Fruit fly (Drosophila melanogaster) whole organism, wandering third instar larva: ENCODE measurements around the gene Rtnl1.
A peak's percentile ranks its signal among the peaks of the same experiment; 100 is the strongest.

ENCODE experiments used
- Abd-B ChIP-seq: fragments of >200 bp; optimal IDR thresholded peaks from 2 replicates; lab custom pipeline; 2017; ENCODE audit warnings: missing biosample characterization, missing genetic modification characterization
- CG32264 ChIP-seq: fragments of 200-800 bp; sonication (Bioruptor generic); optimal IDR thresholded peaks from 2 replicates; lab custom pipeline; 2016; ENCODE audit warnings: missing biosample characterization, missing genetic modification characterization
- CG9705 ChIP-seq: fragments of 200-800 bp; sonication (Bioruptor generic); optimal IDR thresholded peaks from 2 replicates; lab custom pipeline; 2018; ENCODE audit warnings: missing biosample characterization, mild to moderate bottlenecking, missing genetic modification characterization
- CrebA ChIP-seq: fragments of 200-800 bp; sonication (Bioruptor generic); optimal IDR thresholded peaks from 2 replicates; lab custom pipeline; 2016; ENCODE audit warnings: missing biosample characterization, mild to moderate bottlenecking, missing genetic modification characterization, borderline replicate concordance
- Dfd ChIP-seq: fragments of >200 bp; optimal IDR thresholded peaks from 2 replicates; lab custom pipeline; 2017; ENCODE audit warnings: missing biosample characterization, missing genetic modification characterization
- Dif ChIP-seq: fragments of 200-275, 200-300 bp; sonication (Bioruptor generic); optimal IDR thresholded peaks from 2 replicates; lab custom pipeline; 2018; ENCODE audit warnings: missing biosample characterization, missing genetic modification characterization; ENCODE audit not compliant: partially characterized antibody
- GATAd ChIP-seq: sonication (Bioruptor generic); optimal IDR thresholded peaks from 2 replicates; lab custom pipeline; 2016; ENCODE audit warnings: missing biosample characterization, missing genetic modification characterization
- HLH106 ChIP-seq: fragments of 200-800 bp; optimal IDR thresholded peaks from 3 replicates; lab custom pipeline; 2019; ENCODE audit warnings: missing biosample characterization, mild to moderate bottlenecking, missing genetic modification characterization, moderate library complexity
- Hnf4 ChIP-seq: fragments of 200-800 bp; sonication (Bioruptor generic); optimal IDR thresholded peaks from 2 replicates; lab custom pipeline; 2016; ENCODE audit warnings: missing biosample characterization, mild to moderate bottlenecking, missing genetic modification characterization
- Hr78 ChIP-seq: fragments of >200 bp; optimal IDR thresholded peaks from 2 replicates; lab custom pipeline; 2017; ENCODE audit warnings: missing biosample characterization, missing genetic modification characterization
- Hr83 ChIP-seq: fragments of 200-300 bp; sonication (Bioruptor generic); optimal IDR thresholded peaks from 2 replicates; lab custom pipeline; 2016; ENCODE audit warnings: missing biosample characterization, mild to moderate bottlenecking, missing genetic modification characterization, moderate library complexity; ENCODE audit not compliant: poor library complexity, severe bottlenecking
- Jra ChIP-seq: sonication (Bioruptor generic); optimal IDR thresholded peaks from 2 replicates; lab custom pipeline; 2016; ENCODE audit warnings: missing biosample characterization, missing genetic modification characterization
- Mio ChIP-seq: sonication (Bioruptor generic); optimal IDR thresholded peaks from 2 replicates; lab custom pipeline; 2016; ENCODE audit warnings: missing biosample characterization, missing genetic modification characterization
- Myc ChIP-seq: fragments of >200 bp; optimal IDR thresholded peaks from 2 replicates; lab custom pipeline; 2017
- N ChIP-seq: fragments of >200 bp; optimal IDR thresholded peaks from 2 replicates; lab custom pipeline; 2018; ENCODE audit warnings: missing biosample characterization, missing external identifiers, missing genetic modification characterization
- OdsH ChIP-seq: fragments of 200-800 bp; sonication (Bioruptor generic); optimal IDR thresholded peaks from 2 replicates; lab custom pipeline; 2016; ENCODE audit warnings: missing biosample characterization, mild to moderate bottlenecking, missing genetic modification characterization
- Rel ChIP-seq, 2 experiments: fragments of 200-800 bp; sonication (Bioruptor generic) in 1 of 2; optimal IDR thresholded peaks; 2 replicates in 1 of 2; 3 replicates in 1 of 2; lab custom pipeline; 2016 to 2019; ENCODE audit warnings: mild to moderate bottlenecking in 2 of 2, missing biosample characterization in 2 of 2, missing genetic modification characterization in 2 of 2, moderate library complexity in 1 of 2
- Sp1 ChIP-seq: fragments of 200-800 bp; sonication (Bioruptor generic); optimal IDR thresholded peaks from 3 replicates; lab custom pipeline; 2019; ENCODE audit warnings: missing biosample characterization, mild to moderate bottlenecking, missing genetic modification characterization, moderate library complexity
- Vsx2 ChIP-seq: fragments of 200-300, 225-300 bp; sonication (Bioruptor generic); optimal IDR thresholded peaks from 2 replicates; lab custom pipeline; 2018; ENCODE audit warnings: missing biosample characterization, missing genetic modification characterization; ENCODE audit not compliant: partially characterized antibody
- br ChIP-seq: fragments of 200-800 bp; sonication (Bioruptor generic); optimal IDR thresholded peaks from 2 replicates; lab custom pipeline; 2016; ENCODE audit warnings: missing biosample characterization, missing genetic modification characterization
- brk ChIP-seq: fragments of 200-800 bp; sonication (Bioruptor generic); optimal IDR thresholded peaks from 2 replicates; lab custom pipeline; 2016; ENCODE audit warnings: missing biosample characterization, mild to moderate bottlenecking, missing genetic modification characterization
- dl ChIP-seq, 2 experiments: fragments of 175-275, 200-275 bp in 1 of 2; fragments of 200-275 bp in 1 of 2; sonication (Bioruptor generic); optimal IDR thresholded peaks; lab custom pipeline; 2018; ENCODE audit warnings: mild to moderate bottlenecking in 2 of 2, missing biosample characterization in 2 of 2, missing genetic modification characterization in 2 of 2, moderate library complexity in 2 of 2; ENCODE audit not compliant: partially characterized antibody in 2 of 2, insufficient read depth in 1 of 2
- dmrt93B ChIP-seq: fragments of 200-800 bp; sonication (Bioruptor generic); optimal IDR thresholded peaks from 2 replicates; lab custom pipeline; 2018; ENCODE audit warnings: missing biosample characterization, mild to moderate bottlenecking, missing genetic modification characterization
- dsf ChIP-seq: sonication (Bioruptor generic); optimal IDR thresholded peaks from 2 replicates; lab custom pipeline; 2016; ENCODE audit warnings: missing biosample characterization, missing genetic modification characterization, borderline replicate concordance
- ey ChIP-seq: fragments of 200-800 bp; sonication (Bioruptor generic); optimal IDR thresholded peaks from 2 replicates; lab custom pipeline; 2016; ENCODE audit warnings: missing biosample characterization, missing genetic modification characterization
- foxo ChIP-seq, 2 experiments: fragments of 200-800 bp; sonication (Bioruptor generic); optimal IDR thresholded peaks; 2 replicates in 1 of 2; 3 replicates in 1 of 2; lab custom pipeline; 2016 to 2017; ENCODE audit warnings: missing biosample characterization in 2 of 2, missing genetic modification characterization in 2 of 2
- fru ChIP-seq: fragments of 200-800 bp; sonication (Bioruptor generic); optimal IDR thresholded peaks from 3 replicates; lab custom pipeline; 2016; ENCODE audit warnings: missing biosample characterization, mild to moderate bottlenecking, missing genetic modification characterization
- h ChIP-seq: fragments of 200-800 bp; sonication (Bioruptor generic); optimal IDR thresholded peaks from 3 replicates; lab custom pipeline; 2016; ENCODE audit warnings: missing biosample characterization, mild to moderate bottlenecking, missing genetic modification characterization
- jim ChIP-seq: fragments of 175-275, 200-325 bp; sonication (Bioruptor generic); optimal IDR thresholded peaks from 2 replicates; lab custom pipeline; 2016; ENCODE audit warnings: missing biosample characterization, mild to moderate bottlenecking, missing genetic modification characterization
- lola ChIP-seq: fragments of >200 bp; optimal IDR thresholded peaks from 2 replicates; lab custom pipeline; 2017; ENCODE audit warnings: missing biosample characterization, missing genetic modification characterization
- pan ChIP-seq: fragments of >200 bp; optimal IDR thresholded peaks from 2 replicates; lab custom pipeline; 2017
- psq ChIP-seq: fragments of 200-800 bp; sonication (Bioruptor generic); optimal IDR thresholded peaks from 3 replicates; lab custom pipeline; 2017; ENCODE audit warnings: missing biosample characterization, mild to moderate bottlenecking, missing genetic modification characterization, moderate library complexity
- rgr ChIP-seq: fragments of 200-800 bp; sonication (Bioruptor generic); optimal IDR thresholded peaks from 3 replicates; lab custom pipeline; 2016; ENCODE audit warnings: missing biosample characterization, mild to moderate bottlenecking, missing genetic modification characterization
- sage ChIP-seq: fragments of 200-800 bp; sonication (Bioruptor generic); optimal IDR thresholded peaks from 2 replicates; lab custom pipeline; 2016; ENCODE audit warnings: missing biosample characterization, mild to moderate bottlenecking, missing genetic modification characterization
- sv ChIP-seq: fragments of 200-800 bp; sonication (Bioruptor generic); optimal IDR thresholded peaks from 3 replicates; lab custom pipeline; 2016; ENCODE audit warnings: missing biosample characterization, missing genetic modification characterization
- tai ChIP-seq: sonication (Bioruptor generic); optimal IDR thresholded peaks from 2 replicates; lab custom pipeline; 2016; ENCODE audit warnings: missing biosample characterization, missing genetic modification characterization
- usp ChIP-seq: fragments of >200 bp; optimal IDR thresholded peaks from 2 replicates; lab custom pipeline; 2017; ENCODE audit warnings: missing biosample characterization, missing genetic modification characterization
- woc ChIP-seq: sonication (Bioruptor generic); optimal IDR thresholded peaks from 2 replicates; lab custom pipeline; 2016; ENCODE audit warnings: missing biosample characterization, mild to moderate bottlenecking, missing genetic modification characterization

Gene Rtnl1

dm6 chr2L:5000287-5000871 lies 9.1 kb downstream of the Rtnl1 start (continued):
- TF ChIP-seq sv (GFP tag; lab: Kevin White, UChicago) (peak; percentile 64), jim (no peak), CrebA (GFP tag; lab: Kevin White, UChicago) (no peak)

DNA sequence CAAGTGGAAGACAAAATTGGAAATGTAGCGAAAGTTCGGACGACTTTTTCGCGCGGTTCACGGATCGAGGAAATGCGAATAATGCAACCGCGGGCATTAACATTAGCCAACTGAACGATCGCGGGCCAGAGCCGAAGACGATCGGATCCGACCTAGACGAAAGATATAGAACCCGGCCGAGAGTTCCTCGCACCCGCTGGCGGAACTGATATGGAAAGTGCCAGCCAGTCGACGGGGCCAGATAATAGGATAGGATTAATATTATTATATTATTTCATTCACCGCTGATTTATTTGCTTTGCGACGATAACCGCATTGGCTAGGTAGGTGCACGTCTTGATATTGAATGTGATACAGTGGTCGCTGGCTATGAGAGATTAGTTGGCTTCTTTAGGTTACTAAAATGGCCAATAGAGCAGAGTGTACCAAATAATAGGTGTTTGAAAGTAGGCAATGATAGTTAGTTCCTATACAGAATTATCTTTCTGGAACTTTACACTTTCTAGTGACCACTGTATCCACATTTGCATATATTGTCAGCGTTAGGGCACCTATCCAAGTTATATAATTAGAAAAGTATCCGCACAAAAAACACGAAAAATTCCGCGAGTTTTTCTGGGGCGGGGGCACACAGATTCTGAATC lies 10.0 kb downstream of the Rtnl1 start:
- no peak for TF ChIP-seq usp (GFP tag; lab: Kevin White, UChicago)
- TF ChIP-seq Dfd (GFP tag; lab: Kevin White, UChicago), result no peak
- peak; percentile 81 for TF ChIP-seq rgr (GFP tag; lab: Kevin White, UChicago)
- TF ChIP-seq Hnf4, result peak; percentile 75
- peak; percentile 49 for TF ChIP-seq Mio (GFP tag; lab: Kevin White, UChicago)
- no peak for TF ChIP-seq dsf (GFP tag; lab: Kevin White, UChicago)
- peak; percentile 26 for TF ChIP-seq sv (GFP tag; lab: Kevin White, UChicago)
- no peak for TF ChIP-seq Dif (GFP tag; lab: Kevin White, UChicago)
- no peak for TF ChIP-seq woc
- peak; percentile 7 for TF ChIP-seq psq (GFP tag; lab: Kevin White, UChicago)
- peak; percentile 73 for TF ChIP-seq tai (GFP tag; lab: Kevin White, UChicago)
- no peak for TF ChIP-seq dl (GFP tag; optimal IDR thresholded peaks at IDR 0.05; lab: Kevin White, UChicago; ENCODE audit: insufficient read depth in 1 of 2, partially characterized antibody in 2 of 2)
- no peak for TF ChIP-seq lola (GFP tag; lab: Kevin White, UChicago)
- no peak for TF ChIP-seq Abd-B (GFP tag; lab: Kevin White, UChicago)
- TF ChIP-seq dmrt93B (GFP tag; lab: Kevin White, UChicago), result peak; percentile 23
- peak; percentile 44 for TF ChIP-seq CrebA (GFP tag; lab: Kevin White, UChicago)
- TF ChIP-seq Vsx2 (GFP tag; lab: Kevin White, UChicago), result no peak
- no peak for TF ChIP-seq Jra
- no peak for TF ChIP-seq Hr83 (GFP tag; lab: Kevin White, UChicago)
- TF ChIP-seq OdsH, result peak; percentile 59
- TF ChIP-seq h (GFP tag; lab: Kevin White, UChicago), result peak; percentile 85
- no peak for TF ChIP-seq Rel (GFP tag; optimal IDR thresholded peaks at IDR 0.05; lab: Kevin White, UChicago)
- TF ChIP-seq Rel (tag; optimal IDR thresholded peaks at IDR 0.05; lab: Kevin White, UChicago), result peak; percentile 7
- TF ChIP-seq brk (GFP tag; lab: Kevin White, UChicago), result peak; percentile 25
- TF ChIP-seq N (GFP tag; lab: Kevin White, UChicago), result no peak
- peak; percentile 24 to 84 for TF ChIP-seq foxo (GFP tag; optimal IDR thresholded peaks at IDR 0.05; lab: Kevin White, UChicago)
- peak; percentile 73 for TF ChIP-seq fru (GFP tag; lab: Kevin White, UChicago)
- TF ChIP-seq br (GFP tag; lab: Kevin White, UChicago), result peak; percentile 79
- TF ChIP-seq sage, result no peak
- no peak for TF ChIP-seq jim
- peak; percentile 49 for TF ChIP-seq Sp1
- peak; percentile 81 for TF ChIP-seq ey
- TF ChIP-seq CG32264, result peak; percentile 56
- peak; percentile 27 for TF ChIP-seq CG9705
- TF ChIP-seq GATAd (GFP tag; lab: Kevin White, UChicago), result no peak
- no peak for TF ChIP-seq pan
- TF ChIP-seq Hr78, result no peak
- no peak for TF ChIP-seq Myc (lab: Kevin White, UChicago)
- peak; percentile 79 for TF ChIP-seq HLH106 (tag; lab: Kevin White, UChicago)
